Worm (Caenorhabditis elegans) whole organism, early embryonic: Measurements from ENCODE around the gene C35D10.6.

Source experiments
- B0310.2 ChIP-seq: sonication (generic microtip); optimal IDR thresholded peaks from 2 replicates; lab custom pipeline; 2016; ENCODE audit warnings: mild to moderate bottlenecking, missing genetic modification characterization, missing compliant biosample characterization
- F13C5.2 ChIP-seq: sonication (generic microtip); optimal IDR thresholded peaks from 2 replicates; lab custom pipeline; 2017; ENCODE audit warnings: mild to moderate bottlenecking, missing genetic modification characterization, inconsistent platforms, missing compliant biosample characterization
- aly-1 ChIP-seq: sonication (generic microtip); optimal IDR thresholded peaks from 2 replicates; lab custom pipeline; 2016; ENCODE audit warnings: missing genetic modification characterization, missing compliant biosample characterization
- ama-1 ChIP-seq: fragments of 150-350 bp; optimal IDR thresholded peaks from 2 replicates; lab custom pipeline; 2014
- ceh-13 ChIP-seq: fragments of 200-800 bp; sonication (Bioruptor generic); optimal IDR thresholded peaks from 2 replicates; lab custom pipeline; 2018; ENCODE audit warnings: mild to moderate bottlenecking, missing genetic modification characterization, missing compliant biosample characterization
- ceh-36 ChIP-seq: sonication (generic microtip); optimal IDR thresholded peaks from 2 replicates; lab custom pipeline; 2016; ENCODE audit warnings: missing genetic modification characterization, inconsistent platforms, missing compliant biosample characterization
- ets-7 ChIP-seq: sonication (generic microtip); optimal IDR thresholded peaks from 2 replicates; lab custom pipeline; 2016; ENCODE audit warnings: missing genotype, missing genetic modification characterization, missing compliant biosample characterization
- flt-1 ChIP-seq: fragments of 200-800 bp; sonication (Bioruptor generic); IDR thresholded peaks from 2 replicates; pipeline ENCODE4 v1.3.6; 2022; ENCODE audit warnings: missing genetic modification characterization, missing compliant biosample characterization
- hmbx-1 ChIP-seq: sonication (generic microtip); optimal IDR thresholded peaks from 2 replicates; lab custom pipeline; 2016; ENCODE audit warnings: mild to moderate bottlenecking, missing genetic modification characterization, missing compliant biosample characterization
- hmg-4 ChIP-seq: fragments of 200-800 bp; sonication (Bioruptor generic); optimal IDR thresholded peaks from 2 replicates; lab custom pipeline; 2018; ENCODE audit warnings: mild to moderate bottlenecking, missing genetic modification characterization, missing compliant biosample characterization
- hnd-1 ChIP-seq: sonication (generic microtip); optimal IDR thresholded peaks from 2 replicates; lab custom pipeline; 2016; ENCODE audit warnings: missing genetic modification characterization, missing compliant biosample characterization
- pes-1 ChIP-seq: fragments of 200-800 bp; sonication (Bioruptor generic); IDR thresholded peaks from 2 replicates; pipeline ENCODE4 v1.3.6; 2022; ENCODE audit warnings: missing genetic modification reagents, missing genetic modification characterization, missing compliant biosample characterization
- scrt-1 ChIP-seq: fragments of 200-800 bp; sonication (Bioruptor generic); IDR thresholded peaks from 2 replicates; pipeline ENCODE4 v1.3.6; 2022; ENCODE audit warnings: missing genetic modification characterization, missing compliant biosample characterization
- sea-1 ChIP-seq: fragments of 200-800 bp; sonication (Bioruptor generic); conservative IDR thresholded peaks from 2 replicates; pipeline ENCODE4 v1.3.6; 2022; ENCODE audit warnings: missing genetic modification characterization, missing compliant biosample characterization
- tbx-11 ChIP-seq: fragments of 200-800 bp; sonication (Bioruptor generic); IDR thresholded peaks from 2 replicates; pipeline ENCODE4 v1.3.6; 2022; ENCODE audit warnings: missing genetic modification characterization, missing compliant biosample characterization
- tbx-37 ChIP-seq: fragments of 200-800 bp; sonication (Bioruptor generic); conservative IDR thresholded peaks from 2 replicates; pipeline ENCODE4 v1.3.6; 2022; ENCODE audit warnings: missing genetic modification reagents, missing genetic modification characterization, missing compliant biosample characterization
- tra-4 ChIP-seq: sonication (generic microtip); optimal IDR thresholded peaks from 2 replicates; lab custom pipeline; 2017; ENCODE audit warnings: missing genetic modification characterization, missing compliant biosample characterization

The C35D10.6 gene

ce11 chrIII:4826606-4827005 is 32.5 kb upstream of the C35D10.6 start, which contains the start of gene F26A1.3:
F26A1.3 (plus strand) TSS chrIII:4826906.
- no peak for TF ChIP-seq sea-1 (GFP tag; lab: Robert Waterston, UW)
- no peak for TF ChIP-seq hnd-1 (tag; lab: Kevin White, UChicago)
- TF ChIP-seq F13C5.2 (tag; lab: Kevin White, UChicago) = no peak
- no peak for TF ChIP-seq ama-1 (lab: Kevin White, UChicago)
- TF ChIP-seq tbx-37 (GFP tag; lab: Robert Waterston, UW) = no peak
- no peak for TF ChIP-seq tbx-11
- TF ChIP-seq hmg-4 (GFP tag; lab: Kevin White, UChicago) = no peak
- TF ChIP-seq ceh-36 (tag; lab: Kevin White, UChicago) = no peak
- TF ChIP-seq tra-4 (tag; lab: Kevin White, UChicago) = no peak
- TF ChIP-seq pes-1 (GFP tag; lab: Robert Waterston, UW) = no peak
- TF ChIP-seq scrt-1 (GFP tag; lab: Robert Waterston, UW) = no peak
- no peak for TF ChIP-seq aly-1

ce11 chrIII:4829440-4829839 is 29.7 kb upstream of the C35D10.6 start, which contains the start of gene F26A1.9:
F26A1.9 (minus strand) TSS chrIII:4829540.
- TF ChIP-seq hmg-4 (GFP tag; lab: Kevin White, UChicago) (no peak), tra-4 (tag; lab: Kevin White, UChicago) (no peak), hmbx-1 (no peak), hnd-1 (tag; lab: Kevin White, UChicago) (no peak), sea-1 (GFP tag; lab: Robert Waterston, UW) (no peak)

ce11 chrIII:4830207-4830606 is 28.9 kb upstream of the C35D10.6 start, which contains the start of gene nspd-9:
nspd-9 (minus strand) TSS chrIII:4830307.
- no peak for TF ChIP-seq hmg-4 (GFP tag; lab: Kevin White, UChicago)
- TF ChIP-seq sea-1 (GFP tag; lab: Robert Waterston, UW) = no peak
- TF ChIP-seq ets-7 (tag; lab: Kevin White, UChicago) = no peak
- no peak for TF ChIP-seq B0310.2 (tag; lab: Kevin White, UChicago)
- TF ChIP-seq scrt-1 (GFP tag; lab: Robert Waterston, UW) = no peak
- TF ChIP-seq tbx-37 (GFP tag; lab: Robert Waterston, UW) = no peak
- TF ChIP-seq ceh-36 (tag; lab: Kevin White, UChicago) = no peak
- no peak for TF ChIP-seq ama-1 (lab: Kevin White, UChicago)

- TF ChIP-seq hmg-4 (GFP tag; lab: Kevin White, UChicago) = no peak
- no peak for TF ChIP-seq sea-1 (GFP tag; lab: Robert Waterston, UW)
- TF ChIP-seq tra-4 (tag; lab: Kevin White, UChicago) = no peak
- TF ChIP-seq aly-1 = no peak
- TF ChIP-seq flt-1 (GFP tag; lab: Robert Waterston, UW) = no peak
- no peak for TF ChIP-seq tbx-11
- no peak for TF ChIP-seq ets-7 (tag; lab: Kevin White, UChicago)
- TF ChIP-seq tbx-37 (GFP tag; lab: Robert Waterston, UW) = no peak
Observed at ce11 chrIII:4837429-4837828, 21.7 kb upstream of the C35D10.6 start, which contains the start of the genes acbp-7 and F26A1.19. acbp-7 (plus strand) TSS chrIII:4837729. F26A1.19 (plus strand) TSS chrIII:4837731.

ce11 chrIII:4842173-4842572 is 17.0 kb upstream of the C35D10.6 start, which contains the start of gene clec-156:
clec-156 (minus strand) TSS chrIII:4842273.
- TF ChIP-seq B0310.2 (tag; lab: Kevin White, UChicago) (no peak), F13C5.2 (tag; lab: Kevin White, UChicago) (no peak), ama-1 (lab: Kevin White, UChicago) (no peak), pes-1 (GFP tag; lab: Robert Waterston, UW) (no peak), tra-4 (tag; lab: Kevin White, UChicago) (no peak), hnd-1 (tag; lab: Kevin White, UChicago) (no peak), scrt-1 (GFP tag; lab: Robert Waterston, UW) (no peak), sea-1 (GFP tag; lab: Robert Waterston, UW) (no peak), ceh-36 (tag; lab: Kevin White, UChicago) (no peak)

- no peak for TF ChIP-seq tbx-11
- no peak for TF ChIP-seq B0310.2 (tag; lab: Kevin White, UChicago)
- TF ChIP-seq tra-4 (tag; lab: Kevin White, UChicago) = no peak
- no peak for TF ChIP-seq sea-1 (GFP tag; lab: Robert Waterston, UW)
- no peak for TF ChIP-seq hmbx-1
- no peak for TF ChIP-seq pes-1 (GFP tag; lab: Robert Waterston, UW)
- no peak for TF ChIP-seq ceh-36 (tag; lab: Kevin White, UChicago)
- TF ChIP-seq ets-7 (tag; lab: Kevin White, UChicago) = no peak
- no peak for TF ChIP-seq F13C5.2 (tag; lab: Kevin White, UChicago)
- TF ChIP-seq tbx-37 (GFP tag; lab: Robert Waterston, UW) = no peak
- no peak for TF ChIP-seq ceh-13
- no peak for TF ChIP-seq aly-1
- no peak for TF ChIP-seq ama-1 (lab: Kevin White, UChicago)
- no peak for TF ChIP-seq hnd-1 (tag; lab: Kevin White, UChicago)
- TF ChIP-seq flt-1 (GFP tag; lab: Robert Waterston, UW) = no peak
- TF ChIP-seq scrt-1 (GFP tag; lab: Robert Waterston, UW) = no peak
Observed at ce11 chrIII:4844327-4844726, 14.8 kb upstream of the C35D10.6 start, which contains the start of the genes clec-157 and fkh-5. clec-157 (minus strand) TSS chrIII:4844427. fkh-5 (plus strand) TSS chrIII:4844662.

- no peak for TF ChIP-seq scrt-1 (GFP tag; lab: Robert Waterston, UW)
- TF ChIP-seq ama-1 (lab: Kevin White, UChicago) = no peak
- no peak for TF ChIP-seq ceh-36 (tag; lab: Kevin White, UChicago)
- no peak for TF ChIP-seq pes-1 (GFP tag; lab: Robert Waterston, UW)
- TF ChIP-seq sea-1 (GFP tag; lab: Robert Waterston, UW) = no peak
- no peak for TF ChIP-seq tra-4 (tag; lab: Kevin White, UChicago)
- no peak for TF ChIP-seq B0310.2 (tag; lab: Kevin White, UChicago)
- TF ChIP-seq ceh-13 = no peak
Observed at ce11 chrIII:4849739-4850138, 9.4 kb upstream of the C35D10.6 start, which contains the start of gene nonu-1. nonu-1 (minus strand) TSS chrIII:4849907.
